Worm (Caenorhabditis elegans): ENCODE data around the gene cyp-35B2.

DNA sequence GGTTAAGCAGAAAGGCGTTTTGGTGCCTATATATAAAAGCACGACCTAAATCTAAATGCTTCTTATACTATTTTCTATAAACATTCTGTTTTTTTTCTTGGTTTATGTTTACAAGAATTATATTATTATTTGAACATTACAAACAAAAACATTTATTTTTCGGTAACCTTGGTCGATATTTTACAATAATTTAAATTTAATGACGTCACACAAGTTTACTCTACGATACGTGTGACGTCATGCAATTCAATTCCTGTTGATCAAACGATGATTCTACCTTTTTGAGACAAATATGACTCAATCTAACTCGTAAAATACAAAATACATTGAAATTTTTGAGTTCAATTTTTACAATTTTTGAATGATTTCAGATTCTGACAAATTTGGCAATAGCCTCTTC is 45.9 kb upstream of the cyp-35B2 start:
- TF ChIP-seq pes-1 (GFP tag; IDR thresholded peaks at IDR 0.05), result no peak
- TF ChIP-seq hmbx-1 (tag; optimal IDR thresholded peaks at IDR 0.05), result no peak
- no peak for TF ChIP-seq sea-1 (GFP tag; conservative IDR thresholded peaks at IDR 0.05)
- no peak for TF ChIP-seq hnd-1 (tag; optimal IDR thresholded peaks at IDR 0.05)
- no peak for TF ChIP-seq ceh-36 (tag; optimal IDR thresholded peaks at IDR 0.05)
- no peak for TF ChIP-seq ama-1 (optimal IDR thresholded peaks at IDR 0.05)
- TF ChIP-seq F13C5.2 (tag; optimal IDR thresholded peaks at IDR 0.05), result no peak
- no peak for TF ChIP-seq tbx-11 (GFP tag; IDR thresholded peaks at IDR 0.05)
- no peak for TF ChIP-seq ceh-13 (GFP tag; optimal IDR thresholded peaks at IDR 0.05)
- no peak for TF ChIP-seq B0310.2 (tag; optimal IDR thresholded peaks at IDR 0.05)
- TF ChIP-seq flt-1 (GFP tag; IDR thresholded peaks at IDR 0.05), result no peak
- no peak for TF ChIP-seq tbx-37 (GFP tag; conservative IDR thresholded peaks at IDR 0.05)
- TF ChIP-seq hmg-4 (GFP tag; optimal IDR thresholded peaks at IDR 0.05), result no peak
- no peak for TF ChIP-seq aly-1 (tag; optimal IDR thresholded peaks at IDR 0.05)
